Fruit fly (Drosophila melanogaster) whole organism, embryonic: ENCODE measurements around the gene ppk.

Experiments used
- C15 ChIP-seq: fragments of 200-800 bp; sonication (Bioruptor generic); IDR thresholded peaks from 3 replicates; pipeline ENCODE4 v1.3.6; 2022; ENCODE audit warnings: missing biosample characterization, missing genetic modification characterization
- CG10147 ChIP-seq: fragments of 200-800 bp; sonication (Bioruptor generic); optimal IDR thresholded peaks from 2 replicates; lab custom pipeline; 2019; ENCODE audit warnings: missing biosample characterization, mild to moderate bottlenecking, missing genetic modification characterization, moderate library complexity
- CG10209 ChIP-seq: fragments of 200-800 bp; sonication (Bioruptor generic); optimal IDR thresholded peaks from 3 replicates; lab custom pipeline; 2017; ENCODE audit warnings: missing biosample characterization, mild to moderate bottlenecking, missing genetic modification characterization, missing genetic modification reagents
- CG10267 ChIP-seq: fragments of 200-800 bp; sonication (Bioruptor generic); optimal IDR thresholded peaks from 2 replicates; lab custom pipeline; 2018; ENCODE audit warnings: missing biosample characterization, mild to moderate bottlenecking, missing genetic modification characterization, moderate library complexity
- CG10959 ChIP-seq: fragments of 200-800 bp; sonication (Bioruptor generic); IDR thresholded peaks from 2 replicates; pipeline ENCODE4 v1.3.6; 2022; ENCODE audit warnings: missing biosample characterization, missing genetic modification characterization
- CG11093 ChIP-seq: fragments of 200-800 bp; sonication (Bioruptor generic); IDR thresholded peaks from 3 replicates; pipeline ENCODE4 v1.3.6; 2022; ENCODE audit warnings: missing biosample characterization, missing genetic modification characterization
- CG14667 ChIP-seq: fragments of 200-800 bp; sonication (Bioruptor generic); IDR thresholded peaks from 2 replicates; pipeline ENCODE4 v1.3.6; 2022; ENCODE audit warnings: missing biosample characterization, missing genetic modification characterization
- CG14710 ChIP-seq: fragments of 200-800 bp; sonication (Bioruptor generic); optimal IDR thresholded peaks from 3 replicates; lab custom pipeline; 2019; ENCODE audit warnings: missing biosample characterization, mild to moderate bottlenecking, missing genetic modification characterization, moderate library complexity
- CG15073 ChIP-seq: fragments of 200-800 bp; sonication (Bioruptor generic); optimal IDR thresholded peaks from 2 replicates; lab custom pipeline; 2016; ENCODE audit warnings: missing biosample characterization, missing genetic modification characterization
- CG15269 ChIP-seq: fragments of 200-800 bp; sonication (Bioruptor generic); optimal IDR thresholded peaks from 2 replicates; lab custom pipeline; 2018; ENCODE audit warnings: missing biosample characterization, mild to moderate bottlenecking, missing genetic modification characterization, moderate library complexity
- CG16779 ChIP-seq: fragments of 200-800 bp; sonication (Bioruptor generic); IDR thresholded peaks from 2 replicates; pipeline ENCODE4 v1.3.6; 2022; ENCODE audit warnings: missing biosample characterization, missing genetic modification characterization
- CG17568 ChIP-seq: fragments of 200-800 bp; sonication (Bioruptor generic); optimal IDR thresholded peaks from 2 replicates; lab custom pipeline; 2018; ENCODE audit warnings: missing biosample characterization, mild to moderate bottlenecking, missing genetic modification characterization, moderate library complexity
- CG17829 ChIP-seq: fragments of 200-800 bp; optimal IDR thresholded peaks from 2 replicates; lab custom pipeline; 2019; ENCODE audit warnings: missing biosample characterization, mild to moderate bottlenecking, missing genetic modification characterization, moderate library complexity
- CG1832 ChIP-seq: fragments of 200-800 bp; sonication (Bioruptor generic); optimal IDR thresholded peaks from 2 replicates; lab custom pipeline; 2017; ENCODE audit warnings: missing biosample characterization, mild to moderate bottlenecking, missing genetic modification characterization, inconsistent platforms
- CG18619 ChIP-seq: fragments of 200-800 bp; sonication (Bioruptor generic); optimal IDR thresholded peaks from 3 replicates; lab custom pipeline; 2017; ENCODE audit warnings: missing biosample characterization, mild to moderate bottlenecking, missing genetic modification characterization
- CG34376 ChIP-seq: fragments of 200-800 bp; sonication (Bioruptor generic); optimal IDR thresholded peaks from 2 replicates; lab custom pipeline; 2018; ENCODE audit warnings: missing biosample characterization, mild to moderate bottlenecking, missing genetic modification characterization
- CG3995 ChIP-seq: fragments of 200-800 bp; sonication (Bioruptor generic); optimal IDR thresholded peaks from 3 replicates; lab custom pipeline; 2016; ENCODE audit warnings: missing biosample characterization, missing genetic modification characterization
- CG4424 ChIP-seq: fragments of 200-800 bp; sonication (Bioruptor generic); optimal IDR thresholded peaks from 3 replicates; lab custom pipeline; 2016; ENCODE audit warnings: missing biosample characterization, missing genetic modification characterization
- CG4730 ChIP-seq: fragments of 200-800 bp; sonication (Bioruptor generic); IDR thresholded peaks from 2 replicates; pipeline ENCODE4 v1.3.6; 2022; ENCODE audit warnings: missing biosample characterization, missing genetic modification characterization
- CG6854 ChIP-seq: fragments of 200-800 bp; sonication (Bioruptor generic); optimal IDR thresholded peaks from 3 replicates; lab custom pipeline; 2017; ENCODE audit warnings: missing biosample characterization, mild to moderate bottlenecking, missing genetic modification characterization
- CHES-1-like ChIP-seq: fragments of 200-800 bp; sonication (Bioruptor generic); optimal IDR thresholded peaks from 2 replicates; lab custom pipeline; 2016; ENCODE audit warnings: missing biosample characterization, missing genetic modification characterization
- Camta ChIP-seq: fragments of 200-800 bp; sonication (Bioruptor generic); optimal IDR thresholded peaks from 2 replicates; lab custom pipeline; 2016; ENCODE audit warnings: missing biosample characterization, missing genetic modification characterization
- CoRest ChIP-seq: fragments of 200-800 bp; sonication (Bioruptor generic); optimal IDR thresholded peaks from 3 replicates; lab custom pipeline; 2018; ENCODE audit warnings: missing biosample characterization, mild to moderate bottlenecking, missing genetic modification characterization, moderate library complexity
- Gug ChIP-seq: fragments of 200-800 bp; sonication (Bioruptor generic); IDR thresholded peaks from 4 replicates; pipeline ENCODE4 v1.3.6; 2022; ENCODE audit warnings: missing biosample characterization, missing genetic modification characterization
- Lhr ChIP-seq: fragments of 200-800 bp; sonication (Bioruptor generic); optimal IDR thresholded peaks from 3 replicates; lab custom pipeline; 2017; ENCODE audit warnings: mild to moderate bottlenecking, missing biosample characterization, missing genetic modification reagents, missing genetic modification characterization
- Myb ChIP-seq: fragments of 200-800 bp; sonication (Bioruptor generic); optimal IDR thresholded peaks from 2 replicates; lab custom pipeline; 2016; ENCODE audit warnings: missing biosample characterization, missing genetic modification characterization
- Nf-YB ChIP-seq: fragments of 200-800 bp; sonication (Bioruptor generic); optimal IDR thresholded peaks from 3 replicates; lab custom pipeline; 2019; ENCODE audit warnings: missing biosample characterization, mild to moderate bottlenecking, missing genetic modification characterization, moderate library complexity
- Sox100B ChIP-seq: fragments of 200-800 bp; sonication (Bioruptor generic); optimal IDR thresholded peaks from 3 replicates; lab custom pipeline; 2018; ENCODE audit warnings: missing biosample characterization, mild to moderate bottlenecking, missing genetic modification characterization
- Sry-δ ChIP-seq: fragments of 200-800 bp; sonication (Bioruptor generic); optimal IDR thresholded peaks from 2 replicates; lab custom pipeline; 2016; ENCODE audit warnings: missing biosample characterization, missing genetic modification characterization
- Xbp1 ChIP-seq: fragments of 200-800 bp; sonication (Bioruptor generic); optimal IDR thresholded peaks from 3 replicates; lab custom pipeline; 2016; ENCODE audit warnings: missing biosample characterization, mild to moderate bottlenecking, missing genetic modification characterization
- ab ChIP-seq: fragments of 200-800 bp; sonication (Bioruptor generic); optimal IDR thresholded peaks from 2 replicates; lab custom pipeline; 2016; ENCODE audit warnings: missing biosample characterization, missing genetic modification characterization
- ac ChIP-seq: fragments of 200-800 bp; sonication (Bioruptor generic); optimal IDR thresholded peaks from 3 replicates; lab custom pipeline; 2017; ENCODE audit warnings: missing biosample characterization, mild to moderate bottlenecking, missing genetic modification characterization
- az2 ChIP-seq: fragments of 200-800 bp; sonication (Bioruptor generic); optimal IDR thresholded peaks from 3 replicates; lab custom pipeline; 2016; ENCODE audit warnings: missing biosample characterization, missing genetic modification characterization
- bab2 ChIP-seq: fragments of 200-800 bp; sonication (Bioruptor generic); optimal IDR thresholded peaks from 2 replicates; lab custom pipeline; 2016; ENCODE audit warnings: missing biosample characterization, missing genetic modification characterization
- bbx ChIP-seq: fragments of 200-800 bp; sonication (Bioruptor generic); IDR thresholded peaks from 2 replicates; pipeline ENCODE4 v1.3.6; 2022; ENCODE audit warnings: missing biosample characterization, missing genetic modification characterization; ENCODE audit not compliant: partially characterized antibody
- caup ChIP-seq: fragments of 200-800 bp; sonication (Bioruptor generic); optimal IDR thresholded peaks from 3 replicates; lab custom pipeline; 2017; ENCODE audit warnings: missing biosample characterization, mild to moderate bottlenecking, missing genetic modification characterization, moderate library complexity; ENCODE audit not compliant: severe bottlenecking
- crol ChIP-seq: fragments of 200-800 bp; sonication (Bioruptor generic); IDR thresholded peaks from 2 replicates; pipeline ENCODE4 v1.3.6; 2022; ENCODE audit warnings: missing biosample characterization, missing genetic modification characterization
- dmrt99B ChIP-seq: fragments of 200-800 bp; sonication (Bioruptor generic); optimal IDR thresholded peaks from 2 replicates; lab custom pipeline; 2018; ENCODE audit warnings: missing biosample characterization, mild to moderate bottlenecking, missing genetic modification characterization, moderate library complexity
- gsb-n ChIP-seq: fragments of 200-800 bp; sonication (Bioruptor generic); optimal IDR thresholded peaks from 3 replicates; lab custom pipeline; 2018; ENCODE audit warnings: missing biosample characterization, mild to moderate bottlenecking, missing genetic modification characterization
- hth ChIP-seq: fragments of >200 bp; optimal IDR thresholded peaks from 2 replicates; lab custom pipeline; 2017; ENCODE audit warnings: inconsistent platforms
- jing ChIP-seq: fragments of 200-800 bp; sonication (Bioruptor generic); optimal IDR thresholded peaks from 2 replicates; lab custom pipeline; 2018; ENCODE audit warnings: missing biosample characterization, mild to moderate bottlenecking, missing genetic modification characterization
- lmd ChIP-seq: fragments of 200-800 bp; sonication (Bioruptor generic); IDR thresholded peaks from 2 replicates; pipeline ENCODE4 v1.3.6; 2022; ENCODE audit warnings: missing biosample characterization, missing genetic modification characterization
- nmo ChIP-seq: fragments of 200-800 bp; sonication (Bioruptor generic); optimal IDR thresholded peaks from 2 replicates; lab custom pipeline; 2018; ENCODE audit warnings: missing biosample characterization, mild to moderate bottlenecking, missing genetic modification characterization, moderate library complexity
- otp ChIP-seq: fragments of 200-800 bp; sonication (Bioruptor generic); IDR thresholded peaks from 3 replicates; pipeline ENCODE4, ENCODE4 v1.3.6; 2022; ENCODE audit warnings: missing biosample characterization, missing genetic modification characterization
- peb ChIP-seq: fragments of 200-800 bp; sonication (Bioruptor generic); IDR thresholded peaks from 2 replicates; pipeline ENCODE4 v1.3.6; 2022; ENCODE audit warnings: missing biosample characterization, missing genetic modification characterization
- phol ChIP-seq: fragments of 200-800 bp; sonication (Bioruptor generic); optimal IDR thresholded peaks from 3 replicates; lab custom pipeline; 2018; ENCODE audit warnings: missing biosample characterization, mild to moderate bottlenecking, missing genetic modification characterization, moderate library complexity
- pita ChIP-seq: fragments of 200-800 bp; sonication (Bioruptor generic); optimal IDR thresholded peaks from 2 replicates; lab custom pipeline; 2017; ENCODE audit warnings: missing biosample characterization, mild to moderate bottlenecking, missing genetic modification characterization
- slp2 ChIP-seq: fragments of 200-800 bp; sonication (Bioruptor generic); optimal IDR thresholded peaks from 2 replicates; lab custom pipeline; 2016; ENCODE audit warnings: missing biosample characterization, missing genetic modification characterization
- sqz ChIP-seq: fragments of 200-800 bp; sonication (Bioruptor generic); optimal IDR thresholded peaks from 3 replicates; lab custom pipeline; 2018; ENCODE audit warnings: missing biosample characterization, mild to moderate bottlenecking, missing genetic modification characterization
- unpg ChIP-seq: fragments of 200-800 bp; sonication (Bioruptor generic); optimal IDR thresholded peaks from 3 replicates; lab custom pipeline; 2018; ENCODE audit warnings: missing biosample characterization, mild to moderate bottlenecking, missing genetic modification characterization, moderate library complexity

The ppk gene

dm6 chr2L:14376484-14377254 is 4.3 kb downstream of the ppk start (continued):
- TF ChIP-seq CG4730 (GFP tag; lab: Robert Waterston, UW) (0 out of 2 replicates have a peak, but pooled peaks have one; percentile 13), Sox100B (GFP tag; lab: Kevin White, UChicago) (peak; percentile 60), caup (GFP tag; lab: Kevin White, UChicago) (no peak), gsb-n (tag; lab: Kevin White, UChicago) (peak; percentile 21), unpg (GFP tag; lab: Kevin White, UChicago) (no peak), CG16779 (GFP tag; lab: Robert Waterston, UW) (no peak), Gug (GFP tag; lab: Robert Waterston, UW) (no peak; the same call in 3 of the 4 replicates), CG18619 (GFP tag; lab: Kevin White, UChicago) (peak; percentile 65), CoRest (tag; lab: Kevin White, UChicago) (peak; percentile 59), CG11093 (GFP tag; lab: Robert Waterston, UW) (no peak; the same call in 2 of the 3 replicates), ac (GFP tag; lab: Kevin White, UChicago) (no peak), CG6854 (GFP tag; lab: Kevin White, UChicago) (no peak), bbx (GFP tag; lab: Robert Waterston, UW) (no peak), CHES-1-like (GFP tag; lab: Kevin White, UChicago) (no peak), CG17829 (tag; lab: Kevin White, UChicago) (peak; percentile 33), CG17568 (no peak), CG10147 (no peak), az2 (peak; percentile 40), Sry-δ (GFP tag; lab: Kevin White, UChicago) (no peak), ab (GFP tag; lab: Kevin White, UChicago) (no peak), dmrt99B (tag; lab: Kevin White, UChicago) (peak; percentile 66), CG14710 (tag; lab: Kevin White, UChicago) (peak; percentile 33), CG10209 (GFP tag; lab: Kevin White, UChicago) (peak; percentile 45), pita (GFP tag; lab: Kevin White, UChicago) (no peak), CG14667 (no peak), CG15073 (GFP tag; lab: Kevin White, UChicago) (no peak), CG10267 (peak; percentile 4), CG1832 (GFP tag; lab: Kevin White, UChicago) (no peak), CG34376 (no peak), crol (GFP tag; lab: Robert Waterston, UW) (no peak), nmo (GFP tag; lab: Kevin White, UChicago) (peak; percentile 54), sqz (GFP tag; lab: Kevin White, UChicago) (no peak), CG10959 (no peak), CG4424 (GFP tag; lab: Kevin White, UChicago) (peak; percentile 59), Lhr (GFP tag; lab: Kevin White, UChicago) (no peak), lmd (GFP tag; lab: Robert Waterston, UW) (peak; percentile 67), C15 (GFP tag; lab: Robert Waterston, UW) (no peak), slp2 (GFP tag; lab: Kevin White, UChicago) (no peak), Xbp1 (GFP tag; lab: Kevin White, UChicago) (peak; percentile 38), bab2 (GFP tag; lab: Kevin White, UChicago) (peak; percentile 44), CG15269 (tag; lab: Kevin White, UChicago) (peak; percentile 20), otp (GFP tag; lab: Robert Waterston, UW) (no peak), Myb (GFP tag; lab: Kevin White, UChicago) (peak; percentile 1), peb (GFP tag; lab: Robert Waterston, UW) (no peak), Nf-YB (GFP tag; lab: Kevin White, UChicago) (no peak), CG3995 (GFP tag; lab: Kevin White, UChicago) (no peak), Camta (GFP tag; lab: Kevin White, UChicago) (no peak), phol (peak; percentile 66), jing (no peak), hth (lab: Kevin White, UChicago) (no peak)
